Fruit fly (Drosophila melanogaster): Measurements from ENCODE around the gene CG34258.

- TF ChIP-seq Myc (optimal IDR thresholded peaks at IDR 0.05) (no peak), insv (optimal IDR thresholded peaks at IDR 0.05) (no peak), psq (optimal IDR thresholded peaks at IDR 0.05) (no peak)
Observed at dm6 chr3L:19988891-19989290, 37.1 kb upstream of the CG34258 start, which contains the start of gene Csas.
